Worm (Caenorhabditis elegans) whole organism, L2 larva: Measurements from ENCODE around the gene end-1.

Experiments
- C34F6.9 ChIP-seq: fragments of 150-350 bp; optimal IDR thresholded peaks from 2 replicates; lab custom pipeline; 2014; ENCODE audit warnings: missing biosample characterization, missing genetic modification characterization
- F13H6.1 ChIP-seq: sonication (generic microtip); optimal IDR thresholded peaks from 2 replicates; lab custom pipeline; 2016; ENCODE audit warnings: missing genetic modification characterization, missing compliant biosample characterization
- R02D3.7 ChIP-seq: fragments of 150-350 bp; optimal IDR thresholded peaks from 2 replicates; lab custom pipeline; 2014; ENCODE audit warnings: missing biosample characterization, missing genetic modification characterization
- Y55F3AM.14 ChIP-seq: fragments of 200-800 bp; sonication (Bioruptor generic); optimal IDR thresholded peaks from 2 replicates; lab custom pipeline; 2018; ENCODE audit warnings: mild to moderate bottlenecking, missing genetic modification characterization, missing compliant biosample characterization
- ZK546.5 ChIP-seq: sonication (generic microtip); optimal IDR thresholded peaks from 2 replicates; lab custom pipeline; 2017; ENCODE audit warnings: missing biosample characterization, missing genetic modification characterization
- alr-1 ChIP-seq: fragments of 150-350 bp; optimal IDR thresholded peaks from 2 replicates; lab custom pipeline; 2014; ENCODE audit warnings: missing biosample characterization, missing genetic modification characterization
- aly-2 ChIP-seq: fragments of 150-350 bp; optimal IDR thresholded peaks from 2 replicates; lab custom pipeline; 2014; ENCODE audit warnings: missing biosample characterization, missing genetic modification characterization
- ama-1 ChIP-seq: fragments of 150-350 bp; optimal IDR thresholded peaks from 2 replicates; lab custom pipeline; 2018; ENCODE audit warnings: inconsistent platforms
- blmp-1 ChIP-seq: sonication (generic microtip); optimal IDR thresholded peaks from 2 replicates; lab custom pipeline; 2017; ENCODE audit warnings: missing genetic modification characterization, mild to moderate bottlenecking, missing compliant biosample characterization, antibody characterized with exemption, moderate library complexity; ENCODE audit not compliant: insufficient read depth
- ceh-82 ChIP-seq: fragments of 150-350 bp; optimal IDR thresholded peaks from 2 replicates; lab custom pipeline; 2014; ENCODE audit warnings: missing biosample characterization, missing genetic modification characterization
- crh-2 ChIP-seq: sonication (generic microtip); optimal IDR thresholded peaks from 2 replicates; lab custom pipeline; 2017; ENCODE audit warnings: missing biosample characterization, missing genetic modification characterization
- dmd-4 ChIP-seq: sonication (generic microtip); optimal IDR thresholded peaks from 2 replicates; lab custom pipeline; 2017; ENCODE audit warnings: missing biosample characterization, missing genetic modification characterization
- egl-27 ChIP-seq: sonication (generic microtip); optimal IDR thresholded peaks from 3 replicates; lab custom pipeline; 2017; ENCODE audit warnings: missing biosample characterization, missing genetic modification reagents, missing genetic modification characterization
- elt-1 ChIP-seq: fragments of 150-350 bp; optimal IDR thresholded peaks from 2 replicates; lab custom pipeline; 2014; ENCODE audit warnings: missing biosample characterization, missing genetic modification characterization
- elt-3 ChIP-seq: sonication (generic microtip); optimal IDR thresholded peaks from 2 replicates; lab custom pipeline; 2017; ENCODE audit warnings: missing biosample characterization, missing genetic modification characterization
- fos-1 ChIP-seq: fragments of 150-350 bp; optimal IDR thresholded peaks from 2 replicates; lab custom pipeline; 2014; ENCODE audit warnings: missing biosample characterization, missing genetic modification characterization
- gmeb-1 ChIP-seq: fragments of 150-350 bp; optimal IDR thresholded peaks from 2 replicates; lab custom pipeline; 2014; ENCODE audit warnings: missing biosample characterization, missing genetic modification characterization
- lin-11 ChIP-seq: fragments of 150-350 bp; sonication (generic microtip); optimal IDR thresholded peaks from 2 replicates; lab custom pipeline; 2014; ENCODE audit warnings: missing biosample characterization, missing genetic modification characterization, inconsistent platforms, mixed read lengths
- lin-13 ChIP-seq: fragments of 150-350 bp; optimal IDR thresholded peaks from 2 replicates; lab custom pipeline; 2014; ENCODE audit warnings: missing biosample characterization, missing genetic modification reagents, missing genetic modification characterization
- lin-39 ChIP-seq: fragments of 150-350 bp; optimal IDR thresholded peaks from 2 replicates; lab custom pipeline; 2014; ENCODE audit warnings: missing biosample characterization, missing genetic modification reagents, missing genetic modification characterization
- lsy-2 ChIP-seq, 2 experiments: fragments of 150-350 bp in 1 of 2; sonication (generic microtip) in 1 of 2; optimal IDR thresholded peaks; 2 replicates each; lab custom pipeline; 2014 to 2017; ENCODE audit warnings: missing biosample characterization in 2 of 2, missing genetic modification characterization in 2 of 2
- mab-5 ChIP-seq: fragments of 150-350 bp; optimal IDR thresholded peaks from 2 replicates; lab custom pipeline; 2014; ENCODE audit warnings: missing biosample characterization, missing genetic modification characterization
- mbf-1 ChIP-seq: sonication (generic microtip); optimal IDR thresholded peaks from 2 replicates; lab custom pipeline; 2017; ENCODE audit warnings: missing biosample characterization, missing genetic modification characterization
- mdl-1 ChIP-seq, 2 experiments: fragments of 150-350 bp in 1 of 2; sonication (generic microtip) in 1 of 2; optimal IDR thresholded peaks; 2 replicates each; lab custom pipeline; 2017; ENCODE audit warnings: missing biosample characterization in 2 of 2, missing genetic modification characterization in 2 of 2
- nhr-11 ChIP-seq: fragments of 150-350 bp; optimal IDR thresholded peaks from 2 replicates; lab custom pipeline; 2014; ENCODE audit warnings: missing biosample characterization, missing genetic modification characterization
- nhr-12 ChIP-seq: fragments of 150-350 bp; optimal IDR thresholded peaks from 2 replicates; lab custom pipeline; 2014; ENCODE audit warnings: missing biosample characterization, missing genetic modification characterization
- nhr-129 ChIP-seq: fragments of 150-350 bp; optimal IDR thresholded peaks from 2 replicates; lab custom pipeline; 2014; ENCODE audit warnings: missing biosample characterization, missing genetic modification characterization
- nhr-21 ChIP-seq: fragments of 150-350 bp; optimal IDR thresholded peaks from 2 replicates; lab custom pipeline; 2014; ENCODE audit warnings: missing biosample characterization, missing genetic modification characterization
- nhr-23 ChIP-seq: fragments of 150-350 bp; optimal IDR thresholded peaks from 2 replicates; lab custom pipeline; 2014; ENCODE audit warnings: missing biosample characterization, missing genetic modification reagents, missing genetic modification characterization
- nhr-237 ChIP-seq: fragments of 150-350 bp; optimal IDR thresholded peaks from 2 replicates; lab custom pipeline; 2014; ENCODE audit warnings: missing biosample characterization, missing genetic modification characterization
- nhr-25 ChIP-seq: fragments of 150-350 bp; sonication (generic microtip); optimal IDR thresholded peaks from 3 replicates; lab custom pipeline; 2014; ENCODE audit warnings: missing biosample characterization, missing genetic modification characterization
- nhr-6 ChIP-seq: fragments of 150-350 bp; optimal IDR thresholded peaks from 2 replicates; lab custom pipeline; 2014; ENCODE audit warnings: missing biosample characterization, missing genetic modification characterization
- nhr-77 ChIP-seq: fragments of 150-350 bp; optimal IDR thresholded peaks from 2 replicates; lab custom pipeline; 2014; ENCODE audit warnings: missing biosample characterization, missing genetic modification characterization
- peb-1 ChIP-seq: fragments of 150-350 bp; optimal IDR thresholded peaks from 2 replicates; lab custom pipeline; 2014; ENCODE audit warnings: missing biosample characterization, missing genetic modification characterization
- sem-4 ChIP-seq: fragments of 150-350 bp; optimal IDR thresholded peaks from 2 replicates; lab custom pipeline; 2014; ENCODE audit warnings: missing biosample characterization, missing genetic modification reagents, missing genetic modification characterization
- skn-1 ChIP-seq: sonication (generic microtip); optimal IDR thresholded peaks from 2 replicates; lab custom pipeline; 2017; ENCODE audit warnings: missing biosample characterization, missing genetic modification characterization
- sma-3 ChIP-seq: sonication (generic microtip); optimal IDR thresholded peaks from 2 replicates; lab custom pipeline; 2016; ENCODE audit warnings: missing genetic modification reagents, missing genetic modification characterization, missing compliant biosample characterization
- sma-9 ChIP-seq, 2 experiments: fragments of 150-350 bp in 1 of 2; sonication (generic microtip) in 1 of 2; optimal IDR thresholded peaks; 2 replicates each; lab custom pipeline; 2014 to 2016; ENCODE audit warnings: missing genetic modification characterization in 2 of 2, mild to moderate bottlenecking in 1 of 2, missing biosample characterization in 1 of 2, missing compliant biosample characterization in 1 of 2, missing genetic modification reagents in 1 of 2, moderate library complexity in 1 of 2
- snpc-4 ChIP-seq: fragments of 150-350 bp; optimal IDR thresholded peaks from 2 replicates; lab custom pipeline; 2014; ENCODE audit warnings: missing biosample characterization, missing genetic modification characterization
- unc-39 ChIP-seq: fragments of 150-350 bp; optimal IDR thresholded peaks from 2 replicates; lab custom pipeline; 2014; ENCODE audit warnings: missing biosample characterization, missing genetic modification characterization
- unc-55 ChIP-seq: fragments of 150-350 bp; sonication (generic microtip); optimal IDR thresholded peaks from 3 replicates; lab custom pipeline; 2014; ENCODE audit warnings: missing biosample characterization, missing genetic modification reagents, missing genetic modification characterization
- unc-62 ChIP-seq: fragments of 150-350 bp; optimal IDR thresholded peaks from 2 replicates; lab custom pipeline; 2014; ENCODE audit warnings: missing biosample characterization, missing genetic modification reagents, missing genetic modification characterization
- zag-1 ChIP-seq: fragments of 150-350 bp; optimal IDR thresholded peaks from 2 replicates; lab custom pipeline; 2014; ENCODE audit warnings: missing biosample characterization, missing genetic modification characterization
- ztf-11 ChIP-seq: sonication (generic microtip); optimal IDR thresholded peaks from 2 replicates; lab custom pipeline; 2017; ENCODE audit warnings: missing biosample characterization, missing genetic modification characterization
- ztf-4 ChIP-seq: fragments of 150-350 bp; optimal IDR thresholded peaks from 2 replicates; lab custom pipeline; 2014; ENCODE audit warnings: missing biosample characterization, missing genetic modification characterization

Gene end-1

ce11 chrV:14008353-14008859 is 23.5 kb downstream of the end-1 start:
- peak; percentile 18 for TF ChIP-seq ama-1 (lab: Kevin White, UChicago)
- TF ChIP-seq F13H6.1 (tag; lab: Kevin White, UChicago), result no peak
- TF ChIP-seq C34F6.9 (tag; lab: Kevin White, UChicago), result no peak
- TF ChIP-seq blmp-1 (tag; lab: Kevin White, UChicago), result no peak
- no peak for TF ChIP-seq R02D3.7 (tag; lab: Kevin White, UChicago)
- no peak for TF ChIP-seq peb-1
- TF ChIP-seq nhr-11 (tag; lab: Kevin White, UChicago), result no peak
- no peak for TF ChIP-seq nhr-6
- TF ChIP-seq ztf-4 (tag; lab: Kevin White, UChicago), result no peak
- no peak for TF ChIP-seq ZK546.5 (tag; lab: Kevin White, UChicago)
- no peak for TF ChIP-seq nhr-12
- no peak for TF ChIP-seq unc-55
- no peak for TF ChIP-seq elt-1 (tag; lab: Kevin White, UChicago)
- no peak for TF ChIP-seq nhr-77 (tag; lab: Kevin White, UChicago)
- peak; percentile 22 for TF ChIP-seq fos-1 (tag; lab: Kevin White, UChicago)
- TF ChIP-seq mab-5 (tag; lab: Kevin White, UChicago), result no peak
- TF ChIP-seq crh-2 (tag; lab: Kevin White, UChicago), result peak; percentile 28
- TF ChIP-seq snpc-4 (tag; lab: Kevin White, UChicago), result no peak
- no peak for TF ChIP-seq nhr-21
- TF ChIP-seq unc-62 (GFP tag; lab: Kevin White, UChicago), result no peak
- TF ChIP-seq nhr-23, result no peak
- peak in 1 of 2 experiments; percentile 45 for TF ChIP-seq lsy-2 (tag; optimal IDR thresholded peaks at IDR 0.05; lab: Kevin White, UChicago)
- no peak for TF ChIP-seq lin-13 (GFP tag; lab: Kevin White, UChicago)
- no peak for TF ChIP-seq skn-1 (tag; lab: Kevin White, UChicago)
- no peak for TF ChIP-seq sem-4 (tag; lab: Kevin White, UChicago)
- no peak for TF ChIP-seq elt-3 (tag; lab: Kevin White, UChicago)
- TF ChIP-seq aly-2 (tag; lab: Kevin White, UChicago), result no peak
- TF ChIP-seq nhr-129 (tag; lab: Kevin White, UChicago), result peak; percentile 64
- TF ChIP-seq unc-39 (tag; lab: Kevin White, UChicago), result no peak
- no peak for TF ChIP-seq zag-1 (tag; lab: Kevin White, UChicago)
- TF ChIP-seq gmeb-1 (tag; lab: Kevin White, UChicago), result no peak
- TF ChIP-seq mdl-1 (tag; optimal IDR thresholded peaks at IDR 0.05; lab: Kevin White, UChicago), result no peak
- no peak for TF ChIP-seq mbf-1 (tag; lab: Kevin White, UChicago)
- no peak for TF ChIP-seq lin-39
- TF ChIP-seq ztf-11, result no peak
- no peak for TF ChIP-seq lin-11 (tag; lab: Kevin White, UChicago)
- TF ChIP-seq egl-27, result no peak
- peak; percentile 16 for TF ChIP-seq sma-9 (GFP tag; optimal IDR thresholded peaks at IDR 0.05; lab: Kevin White, UChicago)
- no peak for TF ChIP-seq sma-9 (tag; optimal IDR thresholded peaks at IDR 0.05; lab: Kevin White, UChicago)
- no peak for TF ChIP-seq nhr-25 (tag; lab: Kevin White, UChicago)
- TF ChIP-seq sma-3 (GFP tag; lab: Kevin White, UChicago), result peak; percentile 19
- no peak for TF ChIP-seq alr-1
- no peak for TF ChIP-seq dmd-4 (tag; lab: Kevin White, UChicago)
- TF ChIP-seq, all 48 proteins: peak for 7

DNA sequence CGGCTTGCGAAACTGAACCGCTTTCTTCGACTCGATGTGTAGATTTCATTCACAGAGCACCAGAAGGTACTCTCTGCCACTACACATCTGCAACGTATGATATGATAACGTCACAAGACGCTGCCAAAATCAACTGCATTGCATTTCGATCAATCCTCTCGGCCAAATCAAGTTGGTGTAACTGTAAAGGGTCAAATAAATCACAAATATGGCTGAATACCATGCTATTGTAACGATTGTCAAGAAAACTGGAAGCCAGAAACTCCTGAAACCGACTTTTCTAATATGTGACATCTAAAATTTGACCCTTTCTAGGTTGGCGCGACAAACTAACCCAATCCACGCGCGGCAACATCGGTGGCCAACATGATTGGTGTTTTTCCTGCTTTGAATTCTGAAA is 25.1 kb downstream of the end-1 start:
- TF ChIP-seq nhr-6 (no peak), alr-1 (no peak), unc-62 (GFP tag; lab: Kevin White, UChicago) (no peak), nhr-12 (no peak), sma-9 (GFP tag; optimal IDR thresholded peaks at IDR 0.05; lab: Kevin White, UChicago) (no peak), sma-9 (tag; optimal IDR thresholded peaks at IDR 0.05; lab: Kevin White, UChicago) (no peak), mbf-1 (tag; lab: Kevin White, UChicago) (no peak), elt-3 (tag; lab: Kevin White, UChicago) (no peak), ztf-4 (tag; lab: Kevin White, UChicago) (no peak), mab-5 (tag; lab: Kevin White, UChicago) (no peak), ceh-82 (tag; lab: Kevin White, UChicago) (no peak), nhr-129 (tag; lab: Kevin White, UChicago) (no peak), nhr-77 (tag; lab: Kevin White, UChicago) (no peak), Y55F3AM.14 (no peak), nhr-237 (no peak), egl-27 (no peak), sem-4 (tag; lab: Kevin White, UChicago) (no peak), blmp-1 (tag; lab: Kevin White, UChicago) (no peak)
